Worm (Caenorhabditis elegans) whole organism, L4 larva: Measurements from ENCODE around the gene lurp-2.

Experiments used
- F44E2.7 ChIP-seq: fragments of 200-800 bp; sonication (Bioruptor generic); IDR thresholded peaks from 2 replicates; pipeline ENCODE4 v2.1.2; 2022; ENCODE audit warnings: missing genetic modification characterization, missing compliant biosample characterization
- R02D3.7 ChIP-seq: fragments of 150-350 bp; sonication (generic microtip); optimal IDR thresholded peaks from 3 replicates; lab custom pipeline; 2014; ENCODE audit warnings: missing biosample characterization, missing genetic modification characterization
- T26A8.4 ChIP-seq: fragments of 200-800 bp; sonication (Bioruptor generic); IDR thresholded peaks from 2 replicates; pipeline ENCODE4 v1.3.6; 2022; ENCODE audit warnings: missing genetic modification characterization, missing compliant biosample characterization
- aha-1 ChIP-seq: fragments of 150-350 bp; peaks from one replicate; lab custom pipeline; 2014; ENCODE audit warnings: missing biosample characterization, missing genetic modification characterization
- arid-1 ChIP-seq: fragments of 200-800 bp; sonication (Bioruptor generic); conservative IDR thresholded peaks from 2 replicates; pipeline ENCODE4 v1.3.6; 2022; ENCODE audit warnings: missing genetic modification reagents, missing genetic modification characterization, missing compliant biosample characterization
- attf-4 ChIP-seq: sonication (generic microtip); optimal IDR thresholded peaks from 3 replicates; lab custom pipeline; 2017; ENCODE audit warnings: missing biosample characterization, missing genetic modification characterization
- ceh-44 ChIP-seq: fragments of 200-800 bp; sonication (Bioruptor generic); IDR thresholded peaks from 2 replicates; pipeline ENCODE4 v1.3.6; 2022; ENCODE audit warnings: missing genetic modification reagents, missing genetic modification characterization, missing compliant biosample characterization
- ces-1 ChIP-seq: fragments of 150-350 bp; sonication (generic microtip); optimal IDR thresholded peaks from 4 replicates; lab custom pipeline; 2014; ENCODE audit warnings: missing biosample characterization, missing genetic modification reagents, missing genetic modification characterization
- daf-8 ChIP-seq: fragments of 200-800 bp; sonication (Bioruptor generic); IDR thresholded peaks from 2 replicates; pipeline ENCODE4 v1.3.6; 2022; ENCODE audit warnings: missing genetic modification characterization, missing compliant biosample characterization
- dmd-6 ChIP-seq: fragments of 200-800 bp; sonication (Bioruptor generic); IDR thresholded peaks from 2 replicates; pipeline ENCODE4 v1.3.6; 2022; ENCODE audit warnings: missing genetic modification reagents, missing genetic modification characterization, missing compliant biosample characterization
- dmd-8 ChIP-seq: fragments of 200-800 bp; sonication (Bioruptor generic); IDR thresholded peaks from 2 replicates; pipeline ENCODE4 v1.3.6; 2022; ENCODE audit warnings: missing genetic modification characterization, missing compliant biosample characterization
- dmd-9 ChIP-seq: fragments of 200-800 bp; sonication (Bioruptor generic); IDR thresholded peaks from 2 replicates; pipeline ENCODE4 v1.3.6; 2022; ENCODE audit warnings: missing genetic modification reagents, missing genetic modification characterization, missing compliant biosample characterization
- dpl-1 ChIP-seq: fragments of 150-350 bp; optimal IDR thresholded peaks from 2 replicates; lab custom pipeline; 2014; ENCODE audit warnings: missing biosample characterization, missing genetic modification reagents, missing genetic modification characterization
- duxl-1 ChIP-seq: sonication (generic microtip); optimal IDR thresholded peaks from 2 replicates; lab custom pipeline; 2016; ENCODE audit warnings: mild to moderate bottlenecking, missing genetic modification characterization, moderate library complexity, missing compliant biosample characterization; ENCODE audit not compliant: poor library complexity
- egl-43 ChIP-seq: fragments of 200-800 bp; sonication (Bioruptor generic); IDR thresholded peaks from 2 replicates; pipeline ENCODE4 v1.3.6; 2022; ENCODE audit warnings: missing genetic modification reagents, missing genetic modification characterization, missing compliant biosample characterization
- fos-1 ChIP-seq: fragments of 150-350 bp; optimal IDR thresholded peaks from 2 replicates; lab custom pipeline; 2014; ENCODE audit warnings: missing biosample characterization, missing genetic modification characterization
- gei-8 ChIP-seq: fragments of 200-800 bp; sonication (Bioruptor generic); optimal IDR thresholded peaks from 2 replicates; lab custom pipeline; 2018; ENCODE audit warnings: mild to moderate bottlenecking, missing genetic modification characterization, missing compliant biosample characterization
- hif-1 ChIP-seq, 2 experiments: sonication (generic microtip); optimal IDR thresholded peaks; 2 replicates each; lab custom pipeline; 2016 to 2017; ENCODE audit warnings: missing compliant biosample characterization in 2 of 2, missing genetic modification characterization in 2 of 2, missing genetic modification reagents in 2 of 2, missing genotype in 2 of 2, mild to moderate bottlenecking in 1 of 2
- hlh-30 ChIP-seq: sonication (generic microtip); optimal IDR thresholded peaks from 2 replicates; lab custom pipeline; 2017; ENCODE audit warnings: antibody characterized with exemption, mild to moderate bottlenecking, missing genetic modification characterization, missing compliant biosample characterization; ENCODE audit not compliant: insufficient read depth
- lim-7 ChIP-seq: fragments of 200-800 bp; sonication (Bioruptor generic); IDR thresholded peaks from 2 replicates; pipeline ENCODE4 v1.3.6; 2022; ENCODE audit warnings: missing genetic modification characterization, missing compliant biosample characterization
- lin-1 ChIP-seq: fragments of 200-800 bp; sonication (Bioruptor generic); IDR thresholded peaks from 2 replicates; pipeline ENCODE4 v1.3.6; 2022; ENCODE audit warnings: missing genetic modification reagents, missing genetic modification characterization, missing compliant biosample characterization
- lin-15B ChIP-seq: fragments of 150-350 bp; sonication (generic microtip); optimal IDR thresholded peaks from 3 replicates; lab custom pipeline; 2014; ENCODE audit warnings: missing biosample characterization, missing genetic modification characterization
- lin-29 ChIP-seq: fragments of 200-800 bp; sonication (Bioruptor generic); IDR thresholded peaks from 2 replicates; pipeline ENCODE4 v1.3.6; 2022; ENCODE audit warnings: missing genetic modification reagents, missing genetic modification characterization, missing compliant biosample characterization
- lin-39 ChIP-seq: fragments of 150-350 bp; optimal IDR thresholded peaks from 2 replicates; lab custom pipeline; 2014; ENCODE audit warnings: missing biosample characterization, missing genetic modification reagents, missing genetic modification characterization
- lir-3 ChIP-seq: sonication (generic microtip); optimal IDR thresholded peaks from 2 replicates; lab custom pipeline; 2016; ENCODE audit warnings: mild to moderate bottlenecking, missing genetic modification characterization, missing compliant biosample characterization
- lsy-2 ChIP-seq, 2 experiments: fragments of 150-350 bp in 1 of 2; sonication (generic microtip) in 1 of 2; optimal IDR thresholded peaks; 2 replicates each; lab custom pipeline; 2014 to 2017; ENCODE audit warnings: missing biosample characterization in 2 of 2, missing genetic modification characterization in 2 of 2
- madf-5 ChIP-seq, 2 experiments: fragments of 200-800 bp; sonication (Bioruptor generic); IDR thresholded peaks; 2 replicates each; pipeline ENCODE4 v1.3.6; 2022; ENCODE audit warnings: missing compliant biosample characterization in 2 of 2, missing genetic modification characterization in 2 of 2
- madf-9 ChIP-seq: fragments of 200-800 bp; sonication (Bioruptor generic); conservative IDR thresholded peaks from 2 replicates; pipeline ENCODE4 v1.3.6; 2022; ENCODE audit warnings: missing genetic modification reagents, missing genetic modification characterization, missing compliant biosample characterization
- mdl-1 ChIP-seq, 2 experiments: fragments of 150-350 bp in 1 of 2; sonication (generic microtip) in 1 of 2; optimal IDR thresholded peaks; 2 replicates each; lab custom pipeline; 2014 to 2017; ENCODE audit warnings: missing biosample characterization in 2 of 2, missing genetic modification characterization in 2 of 2
- mdt-29 ChIP-seq: fragments of 200-800 bp; sonication (Bioruptor generic); IDR thresholded peaks from 2 replicates; pipeline ENCODE4 v1.3.6; 2022; ENCODE audit warnings: missing genetic modification reagents, missing genetic modification characterization, missing compliant biosample characterization
- nhr-102 ChIP-seq: sonication (generic microtip); optimal IDR thresholded peaks from 2 replicates; lab custom pipeline; 2016; ENCODE audit warnings: mild to moderate bottlenecking, missing genetic modification characterization, moderate library complexity, missing compliant biosample characterization
- nhr-237 ChIP-seq: sonication (generic microtip); optimal IDR thresholded peaks from 2 replicates; lab custom pipeline; 2017; ENCODE audit warnings: missing biosample characterization, missing genetic modification characterization
- nhr-25 ChIP-seq: sonication (generic microtip); optimal IDR thresholded peaks from 2 replicates; lab custom pipeline; 2017; ENCODE audit warnings: missing genetic modification characterization, mild to moderate bottlenecking, missing compliant biosample characterization, antibody characterized with exemption, moderate library complexity, borderline replicate concordance; ENCODE audit not compliant: insufficient read depth
- nhr-28 ChIP-seq: fragments of 150-350 bp; optimal IDR thresholded peaks from 2 replicates; lab custom pipeline; 2014; ENCODE audit warnings: missing biosample characterization, missing genetic modification characterization
- nhr-42 ChIP-seq: fragments of 200-800 bp; sonication (Bioruptor generic); IDR thresholded peaks from 2 replicates; pipeline ENCODE4 v1.3.6; 2022; ENCODE audit warnings: missing genetic modification characterization, missing compliant biosample characterization
- nhr-6 ChIP-seq: fragments of 150-350 bp; optimal IDR thresholded peaks from 2 replicates; lab custom pipeline; 2014; ENCODE audit warnings: missing biosample characterization, missing genetic modification characterization
- pha-4 ChIP-seq, 2 experiments: fragments of 150-350 bp in 1 of 2; fragments of 200-800 bp in 1 of 2; sonication (Bioruptor generic) in 1 of 2; IDR thresholded peaks in 1 of 2; optimal IDR thresholded peaks in 1 of 2; 2 replicates each; pipeline versions ENCODE4 v1.3.6 to Lab custom; 2014 to 2022; ENCODE audit warnings: missing genetic modification characterization in 2 of 2, missing genetic modification reagents in 2 of 2, missing biosample characterization in 1 of 2, missing compliant biosample characterization in 1 of 2
- rbr-2 ChIP-seq: sonication (generic microtip); optimal IDR thresholded peaks from 2 replicates; lab custom pipeline; 2016; ENCODE audit warnings: missing genotype, missing genetic modification characterization, missing compliant biosample characterization
- saeg-2 ChIP-seq: fragments of 200-800 bp; sonication (Bioruptor generic); IDR thresholded peaks from 2 replicates; pipeline ENCODE4 v1.3.6; 2022; ENCODE audit warnings: missing genetic modification reagents, missing genetic modification characterization, missing compliant biosample characterization
- sdz-12 ChIP-seq: fragments of 200-800 bp; sonication (Bioruptor generic); optimal IDR thresholded peaks from 2 replicates; lab custom pipeline; 2018; ENCODE audit warnings: mild to moderate bottlenecking, missing genetic modification characterization, missing compliant biosample characterization
- set-16 ChIP-seq: fragments of 200-800 bp; sonication (Bioruptor generic); IDR thresholded peaks from 2 replicates; pipeline ENCODE4 v1.3.6; 2022; ENCODE audit warnings: missing genetic modification reagents, missing genetic modification characterization, missing compliant biosample characterization
- snpc-4 ChIP-seq: fragments of 150-350 bp; optimal IDR thresholded peaks from 2 replicates; lab custom pipeline; 2014; ENCODE audit warnings: missing biosample characterization, missing genetic modification characterization
- tag-97 ChIP-seq: fragments of 200-800 bp; sonication (Bioruptor generic); IDR thresholded peaks from 2 replicates; pipeline ENCODE4 v1.3.6; 2022; ENCODE audit warnings: missing genetic modification characterization, missing compliant biosample characterization
- unc-130 ChIP-seq: sonication (generic microtip); optimal IDR thresholded peaks from 2 replicates; lab custom pipeline; 2016; ENCODE audit warnings: missing genetic modification reagents, missing genetic modification characterization, missing compliant biosample characterization
- unc-62 ChIP-seq, 3 experiments: fragments of 150-350 bp in 1 of 3; sonication (generic microtip); optimal IDR thresholded peaks in 2 of 3; peaks in 1 of 3; 1 replicate in 1 of 3; 2 replicates in 2 of 3; lab custom pipeline; 2014 to 2017; ENCODE audit warnings: missing biosample characterization in 3 of 3, missing genetic modification characterization in 3 of 3, missing genetic modification reagents in 3 of 3, missing genotype in 1 of 3
- zfp-3 ChIP-seq: fragments of 200-800 bp; sonication (Bioruptor generic); conservative IDR thresholded peaks from 2 replicates; pipeline ENCODE4 v1.3.6; 2022; ENCODE audit warnings: missing genetic modification reagents, missing genetic modification characterization, missing compliant biosample characterization
- ztf-7 ChIP-seq: fragments of 150-350 bp; optimal IDR thresholded peaks from 2 replicates; lab custom pipeline; 2014; ENCODE audit warnings: missing biosample characterization, missing genetic modification characterization

lurp-2 gene

DNA sequence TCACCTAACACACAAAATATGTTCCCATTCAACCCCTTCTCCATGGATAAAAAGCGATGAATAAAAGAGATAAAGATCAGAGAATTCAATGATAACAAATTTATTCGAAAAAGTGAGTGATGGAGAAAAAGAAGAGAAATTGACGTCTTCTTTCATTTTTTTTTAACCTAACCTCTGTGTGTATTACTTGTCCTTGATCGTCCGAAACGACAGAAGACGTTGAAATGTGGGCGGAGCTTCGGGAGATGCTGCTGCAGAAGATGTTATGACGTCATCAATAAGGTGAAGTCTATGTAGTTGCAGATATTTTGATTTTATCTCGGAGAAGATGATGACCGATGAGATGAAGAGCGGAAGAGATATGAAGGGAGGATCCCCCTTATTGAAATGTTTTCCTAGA is 36.4 kb downstream of the lurp-2 start, which contains the start of gene T10G3.3:
TSS of gene T10G3.3 (minus strand) at position 370 of the 400 bp plus-strand sequence.
- TF ChIP-seq ceh-44 (GFP tag; lab: Robert Waterston, UW) = no peak
- peak; percentile 63 for TF ChIP-seq nhr-28
- peak in 1 of 2 experiments; percentile 23 for TF ChIP-seq unc-62 (GFP tag; optimal IDR thresholded peaks at IDR 0.05 in 1 of 2; lab: Kevin White, UChicago)
- TF ChIP-seq unc-62 (tag; optimal IDR thresholded peaks at IDR 0.05; lab: Kevin White, UChicago) = no peak
- peak; percentile 4 for TF ChIP-seq nhr-25 (tag; lab: Kevin White, UChicago)
- peak; percentile 87 for TF ChIP-seq aha-1 (tag; lab: Kevin White, UChicago)
- TF ChIP-seq R02D3.7 (tag; lab: Kevin White, UChicago) = no peak

DNA sequence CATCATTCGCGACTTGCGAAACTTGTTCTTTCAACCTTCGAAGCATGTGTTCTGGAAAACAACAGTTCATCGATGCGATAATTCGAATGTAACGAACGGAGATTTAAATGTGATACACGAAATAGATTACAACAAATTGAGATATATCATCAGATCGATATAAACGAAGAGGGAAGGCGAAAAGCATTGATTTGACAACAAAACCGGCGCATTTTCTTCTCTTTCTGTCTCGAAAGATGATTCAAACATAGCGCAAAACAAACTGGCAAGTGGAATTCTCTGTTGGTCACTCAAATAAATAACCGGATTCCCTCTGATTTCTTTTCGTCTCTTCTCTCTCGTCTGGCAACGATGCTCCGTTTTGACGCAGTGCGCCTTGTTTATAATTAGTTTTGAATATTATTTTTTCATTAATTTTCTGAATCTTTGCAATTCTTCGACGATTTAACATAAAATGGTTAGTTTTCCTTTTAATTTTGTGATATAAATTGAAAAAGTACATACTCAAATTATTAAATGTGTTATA is 44.0 kb downstream of the lurp-2 start, which contains the start of the genes eea-1 and gut-2:
TSS of gene eea-1 (minus strand) at position 51 of the 526 bp plus-strand sequence.
TSS of gene gut-2 (plus strand) at position 369 of the 526 bp plus-strand sequence.
- TF ChIP-seq T26A8.4 (GFP tag; lab: Robert Waterston, UW) = no peak
- TF ChIP-seq hlh-30 (tag; lab: Kevin White, UChicago) = peak; percentile 58
- TF ChIP-seq lin-15B (tag; lab: Kevin White, UChicago) = no peak
- peak; percentile 47 for TF ChIP-seq nhr-6 (tag; lab: Kevin White, UChicago)
- no peak for TF ChIP-seq lim-7
- no peak for TF ChIP-seq F44E2.7 (GFP tag; lab: Robert Waterston, UW)
- TF ChIP-seq rbr-2 (tag; lab: Kevin White, UChicago) = peak; percentile 36
- peak; percentile 66 for TF ChIP-seq dpl-1 (GFP tag; lab: Kevin White, UChicago)
- TF ChIP-seq fos-1 (tag; lab: Kevin White, UChicago) = no peak
- no peak for TF ChIP-seq saeg-2
- no peak for TF ChIP-seq ces-1
- TF ChIP-seq lin-39 (tag; lab: Kevin White, UChicago) = no peak
- TF ChIP-seq arid-1 (GFP tag; lab: Robert Waterston, UW) = no peak
- TF ChIP-seq pha-4 (GFP tag; IDR thresholded peaks at IDR 0.05; lab: Robert Waterston, UW) = no peak
- no peak for TF ChIP-seq pha-4 (tag; optimal IDR thresholded peaks at IDR 0.05; lab: Kevin White, UChicago)
- peak; percentile 49 for TF ChIP-seq aha-1 (tag; lab: Kevin White, UChicago)
- no peak for TF ChIP-seq set-16
- no peak for TF ChIP-seq snpc-4
- no peak for TF ChIP-seq zfp-3 (GFP tag; lab: Robert Waterston, UW)
- no peak for TF ChIP-seq sdz-12 (GFP tag; lab: Kevin White, UChicago)
- TF ChIP-seq daf-8 (GFP tag; lab: Robert Waterston, UW) = no peak
- no peak for TF ChIP-seq hif-1 (tag; optimal IDR thresholded peaks at IDR 0.05; lab: Kevin White, UChicago)
- TF ChIP-seq dmd-8 (GFP tag; lab: Robert Waterston, UW) = no peak
- no peak for TF ChIP-seq dmd-9 (GFP tag; lab: Robert Waterston, UW)
- no peak for TF ChIP-seq egl-43 (GFP tag; lab: Robert Waterston, UW)
- TF ChIP-seq attf-4 (tag; lab: Kevin White, UChicago) = no peak
- TF ChIP-seq nhr-42 (GFP tag; lab: Robert Waterston, UW) = no peak
- no peak for TF ChIP-seq nhr-102 (tag; lab: Kevin White, UChicago)
- TF ChIP-seq mdl-1 (tag; optimal IDR thresholded peaks at IDR 0.05; lab: Kevin White, UChicago) = peak in 1 of 2 experiments; percentile 8
- no peak for TF ChIP-seq nhr-237 (tag; lab: Kevin White, UChicago)
- no peak for TF ChIP-seq tag-97 (GFP tag; lab: Robert Waterston, UW)
- peak in 1 of 2 experiments; percentile 73 for TF ChIP-seq lsy-2 (tag; optimal IDR thresholded peaks at IDR 0.05; lab: Kevin White, UChicago)
- TF ChIP-seq madf-5 (GFP tag; IDR thresholded peaks at IDR 0.05; lab: Robert Waterston, UW) = no peak
- TF ChIP-seq lir-3 (tag; lab: Kevin White, UChicago) = no peak
- no peak for TF ChIP-seq nhr-25 (tag; lab: Kevin White, UChicago)
- no peak for TF ChIP-seq ztf-7
- TF ChIP-seq duxl-1 (tag; lab: Kevin White, UChicago) = no peak
- no peak for TF ChIP-seq lin-29
- TF ChIP-seq dmd-6 = no peak
- TF ChIP-seq mdt-29 = no peak
- peak in 1 of 2 experiments; percentile 96 for TF ChIP-seq unc-62 (GFP tag; optimal IDR thresholded peaks at IDR 0.05 in 1 of 2; lab: Kevin White, UChicago)
- no peak for TF ChIP-seq unc-62 (tag; optimal IDR thresholded peaks at IDR 0.05; lab: Kevin White, UChicago)
- no peak for TF ChIP-seq gei-8 (GFP tag; lab: Kevin White, UChicago)
- no peak for TF ChIP-seq lin-1 (GFP tag; lab: Robert Waterston, UW)
- no peak for TF ChIP-seq madf-9 (GFP tag; lab: Robert Waterston, UW)
- no peak for TF ChIP-seq unc-130 (GFP tag; lab: Kevin White, UChicago)
